Fruit fly (Drosophila melanogaster) whole organism, embryonic: ENCODE data around the gene CG33267.

Experiments
- Adf1 ChIP-seq: fragments of 200-800 bp; sonication (Bioruptor generic); IDR thresholded peaks from 2 replicates; pipeline ENCODE4 v1.3.6; 2022; ENCODE audit warnings: missing biosample characterization, missing genetic modification characterization
- CG10274 ChIP-seq: fragments of 200-800 bp; sonication (Bioruptor generic); optimal IDR thresholded peaks from 3 replicates; lab custom pipeline; 2017; ENCODE audit warnings: missing biosample characterization, mild to moderate bottlenecking, missing genetic modification characterization
- CG12769 ChIP-seq: fragments of 200-800 bp; sonication (Bioruptor generic); optimal IDR thresholded peaks from 2 replicates; lab custom pipeline; 2019; ENCODE audit warnings: missing biosample characterization, mild to moderate bottlenecking, missing genetic modification characterization, moderate library complexity
- CG13775 ChIP-seq: fragments of 200-800 bp; sonication (Bioruptor generic); optimal IDR thresholded peaks from 3 replicates; lab custom pipeline; 2017; ENCODE audit warnings: missing biosample characterization, mild to moderate bottlenecking, missing genetic modification characterization
- CG14710 ChIP-seq: fragments of 200-800 bp; sonication (Bioruptor generic); optimal IDR thresholded peaks from 3 replicates; lab custom pipeline; 2019; ENCODE audit warnings: missing biosample characterization, mild to moderate bottlenecking, missing genetic modification characterization, moderate library complexity
- CG1529 ChIP-seq: fragments of 200-800 bp; sonication (Bioruptor generic); optimal IDR thresholded peaks from 3 replicates; lab custom pipeline; 2018; ENCODE audit warnings: missing biosample characterization, missing genetic modification characterization
- CG16815 ChIP-seq: fragments of 200-800 bp; sonication (Bioruptor generic); optimal IDR thresholded peaks from 3 replicates; lab custom pipeline; 2017; ENCODE audit warnings: missing biosample characterization, mild to moderate bottlenecking, missing genetic modification characterization
- CG16863 ChIP-seq: fragments of 200-800 bp; sonication (Bioruptor generic); optimal IDR thresholded peaks from 3 replicates; lab custom pipeline; 2016; ENCODE audit warnings: missing biosample characterization, missing genetic modification characterization
- CG17328 ChIP-seq: fragments of 200-800 bp; sonication (Bioruptor generic); IDR thresholded peaks from 2 replicates; pipeline ENCODE4 v1.3.6; 2022; ENCODE audit warnings: missing biosample characterization, missing genetic modification characterization
- CG18262 ChIP-seq: fragments of 200-800 bp; optimal IDR thresholded peaks from 3 replicates; lab custom pipeline; 2019; ENCODE audit warnings: missing biosample characterization, mild to moderate bottlenecking, missing genetic modification characterization, moderate library complexity
- CG30403 ChIP-seq: fragments of 200-800 bp; sonication (Bioruptor generic); optimal IDR thresholded peaks from 3 replicates; lab custom pipeline; 2016; ENCODE audit warnings: missing biosample characterization, missing genetic modification characterization
- CG32767 ChIP-seq: fragments of 200-800 bp; sonication (Bioruptor generic); IDR thresholded peaks from 2 replicates; pipeline ENCODE4 v1.3.6; 2022; ENCODE audit warnings: missing biosample characterization, missing genetic modification characterization
- CG33557 ChIP-seq: fragments of 200-800 bp; sonication (Bioruptor generic); optimal IDR thresholded peaks from 2 replicates; lab custom pipeline; 2019; ENCODE audit warnings: missing biosample characterization, mild to moderate bottlenecking, missing genetic modification characterization, moderate library complexity
- CG5245 ChIP-seq: fragments of 200-800 bp; sonication (Bioruptor generic); optimal IDR thresholded peaks from 3 replicates; lab custom pipeline; 2016; ENCODE audit warnings: missing biosample characterization, missing genetic modification characterization
- CG6689 ChIP-seq: fragments of 200-800 bp; sonication (Bioruptor generic); IDR thresholded peaks from 2 replicates; pipeline ENCODE4 v1.3.6; 2022; ENCODE audit warnings: missing biosample characterization, missing genetic modification characterization
- CG7786 ChIP-seq: fragments of 200-800 bp; sonication (Bioruptor generic); optimal IDR thresholded peaks from 2 replicates; lab custom pipeline; 2016; ENCODE audit warnings: missing biosample characterization, missing genetic modification characterization
- CG7963 ChIP-seq: fragments of 200-800 bp; sonication (Bioruptor generic); IDR thresholded peaks from 3 replicates; pipeline ENCODE4 v1.3.6; 2022; ENCODE audit warnings: missing biosample characterization, missing genetic modification characterization; ENCODE audit not compliant: partially characterized antibody
- Dref ChIP-seq: fragments of 200-800 bp; sonication (Bioruptor generic); IDR thresholded peaks from 2 replicates; pipeline ENCODE4 v1.3.6; 2022; ENCODE audit warnings: missing biosample characterization, missing genetic modification characterization
- Ets65A ChIP-seq: fragments of 200-800 bp; sonication (Bioruptor generic); peaks from one replicate; lab custom pipeline; 2016; ENCODE audit warnings: missing biosample characterization, missing genetic modification characterization
- HLHmδ ChIP-seq: fragments of 200-800 bp; sonication (Bioruptor generic); optimal IDR thresholded peaks from 2 replicates; lab custom pipeline; 2018; ENCODE audit warnings: missing biosample characterization, mild to moderate bottlenecking, missing genetic modification characterization, moderate library complexity
- Hr51 ChIP-seq, 2 experiments: fragments of 200-800 bp; sonication (Bioruptor generic); optimal IDR thresholded peaks; 2 replicates in 1 of 2; 3 replicates in 1 of 2; lab custom pipeline; 2016 to 2018; ENCODE audit warnings: missing biosample characterization in 2 of 2, missing genetic modification characterization in 2 of 2, mild to moderate bottlenecking in 1 of 2, moderate library complexity in 1 of 2
- Nf-YA ChIP-seq: fragments of 200-800 bp; sonication (Bioruptor generic); IDR thresholded peaks from 2 replicates; pipeline ENCODE4 v1.3.6; 2022; ENCODE audit warnings: missing biosample characterization, missing genetic modification characterization
- Oaz ChIP-seq: fragments of 200-800 bp; sonication (Bioruptor generic); IDR thresholded peaks from 2 replicates; pipeline ENCODE4 v1.3.6; 2022; ENCODE audit warnings: missing biosample characterization, missing genetic modification characterization
- Sin3A ChIP-seq: fragments of >200 bp; optimal IDR thresholded peaks from 2 replicates; lab custom pipeline; 2018
- YL-1 ChIP-seq: fragments of 200-800 bp; sonication (Bioruptor generic); optimal IDR thresholded peaks from 3 replicates; lab custom pipeline; 2017; ENCODE audit warnings: missing biosample characterization, mild to moderate bottlenecking, missing genetic modification characterization
- ap ChIP-seq: fragments of 200-800 bp; sonication (Bioruptor generic); IDR thresholded peaks from 2 replicates; pipeline ENCODE4 v1.3.6; 2022; ENCODE audit warnings: missing biosample characterization, missing genetic modification characterization
- cg ChIP-seq: fragments of 200-800 bp; sonication (Bioruptor generic); optimal IDR thresholded peaks from 3 replicates; lab custom pipeline; 2019; ENCODE audit warnings: missing biosample characterization, mild to moderate bottlenecking, missing genetic modification characterization, moderate library complexity
- ci ChIP-seq: fragments of 200-800 bp; sonication (Bioruptor generic); IDR thresholded peaks from 3 replicates; pipeline ENCODE4 v1.3.6; 2022; ENCODE audit warnings: missing biosample characterization, missing genetic modification characterization
- cwo ChIP-seq: fragments of 200-800 bp; sonication (Bioruptor generic); optimal IDR thresholded peaks from 3 replicates; lab custom pipeline; 2017; ENCODE audit warnings: missing biosample characterization, missing genetic modification characterization, mild to moderate bottlenecking, moderate library complexity, missing genetic modification reagents
- disco-r ChIP-seq: fragments of 200-800 bp; sonication (Bioruptor generic); optimal IDR thresholded peaks from 2 replicates; lab custom pipeline; 2016; ENCODE audit warnings: missing biosample characterization, missing genetic modification characterization
- dm ChIP-seq: fragments of 200-800 bp; sonication (Bioruptor generic); optimal IDR thresholded peaks from 3 replicates; lab custom pipeline; 2016; ENCODE audit warnings: missing biosample characterization, missing genetic modification characterization
- dysf ChIP-seq: fragments of 200-800 bp; sonication (Bioruptor generic); IDR thresholded peaks from 3 replicates; pipeline ENCODE4 v1.3.6; 2022; ENCODE audit warnings: missing biosample characterization, missing genetic modification characterization
- fd3F ChIP-seq: fragments of 200-800 bp; sonication (Bioruptor generic); optimal IDR thresholded peaks from 2 replicates; lab custom pipeline; 2018; ENCODE audit warnings: missing biosample characterization, mild to moderate bottlenecking, missing genetic modification characterization, moderate library complexity
- gce ChIP-seq: fragments of 200-800 bp; sonication (Bioruptor generic); IDR thresholded peaks from 3 replicates; pipeline ENCODE4 v1.3.6; 2022; ENCODE audit warnings: missing biosample characterization, missing genetic modification characterization
- gro ChIP-seq: fragments of 200-800 bp; sonication (Bioruptor generic); optimal IDR thresholded peaks from 2 replicates; lab custom pipeline; 2016; ENCODE audit warnings: missing biosample characterization, missing genetic modification characterization
- gt ChIP-seq: fragments of 200-800 bp; sonication (Bioruptor generic); IDR thresholded peaks from 2 replicates; pipeline ENCODE4 v1.3.6; 2022; ENCODE audit warnings: missing biosample characterization, missing genetic modification characterization
- lab ChIP-seq: fragments of 200-800 bp; sonication (Bioruptor generic); optimal IDR thresholded peaks from 3 replicates; lab custom pipeline; 2017; ENCODE audit warnings: missing biosample characterization, missing genetic modification characterization, mild to moderate bottlenecking, moderate library complexity, missing genetic modification reagents
- nerfin-1 ChIP-seq: fragments of 200-800 bp; sonication (Bioruptor generic); optimal IDR thresholded peaks from 3 replicates; lab custom pipeline; 2019; ENCODE audit warnings: missing biosample characterization, mild to moderate bottlenecking, missing genetic modification characterization, moderate library complexity
- nmo ChIP-seq: fragments of 200-800 bp; sonication (Bioruptor generic); optimal IDR thresholded peaks from 2 replicates; lab custom pipeline; 2018; ENCODE audit warnings: missing biosample characterization, mild to moderate bottlenecking, missing genetic modification characterization, moderate library complexity
- onecut ChIP-seq: fragments of 200-800 bp; sonication (Bioruptor generic); IDR thresholded peaks from 2 replicates; pipeline ENCODE4 v1.3.6; 2022; ENCODE audit warnings: missing biosample characterization, missing genetic modification characterization
- phol ChIP-seq: fragments of 200-800 bp; sonication (Bioruptor generic); optimal IDR thresholded peaks from 3 replicates; lab custom pipeline; 2018; ENCODE audit warnings: missing biosample characterization, mild to moderate bottlenecking, missing genetic modification characterization, moderate library complexity
- pum ChIP-seq: fragments of 200-800 bp; sonication (Bioruptor generic); optimal IDR thresholded peaks from 2 replicates; lab custom pipeline; 2016; ENCODE audit warnings: missing biosample characterization, missing genetic modification characterization
- sima ChIP-seq: fragments of 200-800 bp; sonication (Bioruptor generic); optimal IDR thresholded peaks from 2 replicates; lab custom pipeline; 2016; ENCODE audit warnings: missing biosample characterization, missing genetic modification characterization
- sob ChIP-seq: fragments of 200-800 bp; sonication (Bioruptor generic); IDR thresholded peaks from 2 replicates; pipeline ENCODE4 v1.3.6; 2022; ENCODE audit warnings: missing biosample characterization, missing genetic modification characterization
- stwl ChIP-seq: fragments of 200-800 bp; sonication (Bioruptor generic); optimal IDR thresholded peaks from 3 replicates; lab custom pipeline; 2018; ENCODE audit warnings: missing biosample characterization, mild to moderate bottlenecking, missing genetic modification characterization, moderate library complexity
- tin ChIP-seq: fragments of 200-800 bp; sonication (Bioruptor generic); optimal IDR thresholded peaks from 3 replicates; lab custom pipeline; 2016; ENCODE audit warnings: missing biosample characterization, missing genetic modification characterization
- tna ChIP-seq: fragments of 200-800 bp; sonication (Bioruptor generic); IDR thresholded peaks from 2 replicates; pipeline ENCODE4 v1.3.6; 2022; ENCODE audit warnings: missing biosample characterization, missing genetic modification characterization; ENCODE audit not compliant: partially characterized antibody
- usp ChIP-seq: fragments of >200 bp; optimal IDR thresholded peaks from 2 replicates; lab custom pipeline; 2017; ENCODE audit warnings: missing biosample characterization, missing genetic modification characterization
- wdn ChIP-seq: fragments of 200-800 bp; sonication (Bioruptor generic); IDR thresholded peaks from 2 replicates; pipeline ENCODE4 v1.3.6; 2022; ENCODE audit warnings: missing biosample characterization, missing genetic modification characterization
- wek ChIP-seq: fragments of 200-800 bp; sonication (Bioruptor generic); optimal IDR thresholded peaks from 3 replicates; lab custom pipeline; 2018; ENCODE audit warnings: missing biosample characterization, mild to moderate bottlenecking, missing genetic modification characterization, moderate library complexity

Gene CG33267

DNA sequence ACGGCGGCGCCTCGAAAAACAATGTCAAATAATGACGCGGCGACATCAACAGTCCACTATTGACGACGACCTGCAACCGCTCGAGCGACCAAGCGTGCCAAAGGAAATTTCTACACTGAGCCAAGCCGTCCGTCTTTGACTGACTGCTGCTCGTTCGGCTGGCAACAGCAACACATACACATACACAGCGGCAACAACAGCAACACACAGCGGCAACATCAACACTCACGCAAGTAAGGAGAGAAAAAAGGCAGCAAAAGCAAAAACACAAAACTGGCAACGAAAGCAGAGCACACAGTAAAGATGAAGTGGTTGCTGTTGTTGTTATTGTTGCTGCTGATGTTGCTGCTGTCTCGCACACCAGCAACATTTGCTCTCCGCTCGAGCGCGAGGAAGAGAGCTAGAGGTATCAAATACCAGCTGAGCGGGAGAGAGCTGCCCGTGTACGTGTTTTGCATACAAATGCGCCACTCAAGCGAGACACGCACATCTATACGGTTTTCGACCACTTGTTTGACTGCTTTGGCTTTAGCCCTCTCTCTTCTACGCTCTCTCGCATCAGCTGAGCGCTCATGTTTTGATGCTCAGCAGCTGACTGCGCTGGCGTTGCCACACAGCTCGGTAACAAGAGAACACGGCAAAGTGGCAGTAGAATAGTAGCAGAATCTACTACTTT lies 11.1 kb upstream of the CG33267 start (continued):
- TF ChIP-seq HLHmδ (peak; percentile 15), CG5245 (no peak), CG6689 (GFP tag; lab: Robert Waterston, UW) (0 out of 2 replicates have a peak, but pooled peaks have one; percentile 34), CG12769 (tag; lab: Kevin White, UChicago) (peak; percentile 61), CG10274 (no peak), gce (GFP tag; lab: Robert Waterston, UW) (peak; percentile 43; the same call in 2 of the 3 replicates), Sin3A (lab: Kevin White, UChicago) (no peak), gt (GFP tag; lab: Robert Waterston, UW) (no peak), Ets65A (no peak), lab (peak; percentile 40), cwo (GFP tag; lab: Kevin White, UChicago) (peak; percentile 43), gro (GFP tag; lab: Kevin White, UChicago) (no peak), CG13775 (no peak), CG14710 (tag; lab: Kevin White, UChicago) (peak; percentile 3), CG33557 (GFP tag; lab: Kevin White, UChicago) (no peak), phol (tag; lab: Kevin White, UChicago) (no peak), pum (GFP tag; lab: Kevin White, UChicago) (no peak), wdn (0 out of 2 replicates have a peak, but pooled peaks have one; percentile 15), usp (no peak), onecut (no peak), stwl (peak; percentile 47), sob (GFP tag; lab: Robert Waterston, UW) (peak; percentile 40; the same call in 1 of the 2 replicates), cg (GFP tag; lab: Kevin White, UChicago) (peak; percentile 100), nmo (peak; percentile 4), CG18262 (tag; lab: Kevin White, UChicago) (peak; percentile 36), Dref (GFP tag; lab: Robert Waterston, UW) (no peak), sima (no peak), dm (GFP tag; lab: Kevin White, UChicago) (no peak), tna (GFP tag; lab: Robert Waterston, UW) (peak; percentile 34; the same call in 1 of the 2 replicates), disco-r (GFP tag; lab: Kevin White, UChicago) (no peak), YL-1 (GFP tag; lab: Kevin White, UChicago) (peak; percentile 21), fd3F (GFP tag; lab: Kevin White, UChicago) (no peak), Hr51 (GFP tag; optimal IDR thresholded peaks at IDR 0.05; lab: Kevin White, UChicago) (peak in 1 of 2 experiments; percentile 53), CG30403 (GFP tag; lab: Kevin White, UChicago) (no peak), CG7786 (GFP tag; lab: Kevin White, UChicago) (no peak), CG1529 (GFP tag; lab: Kevin White, UChicago) (peak; percentile 32), tin (GFP tag; lab: Kevin White, UChicago) (peak; percentile 7), CG7963 (GFP tag; lab: Robert Waterston, UW) (no peak), Adf1 (GFP tag; lab: Robert Waterston, UW) (peak; percentile 84), wek (peak; percentile 1), nerfin-1 (peak; percentile 69), dysf (GFP tag; lab: Robert Waterston, UW) (no peak), ap (GFP tag; lab: Robert Waterston, UW) (no peak), CG16863 (GFP tag; lab: Kevin White, UChicago) (no peak), Oaz (GFP tag; lab: Robert Waterston, UW) (no peak), CG16815 (no peak), CG32767 (GFP tag; lab: Robert Waterston, UW) (peak; percentile 32; the same call in 1 of the 2 replicates), CG17328 (0 out of 2 replicates have a peak, but pooled peaks have one; percentile 11), Nf-YA (no peak), ci (GFP tag; lab: Robert Waterston, UW) (peak; percentile 74)
